Fruit fly (Drosophila melanogaster): ENCODE data around the gene CG14062.

DNA sequence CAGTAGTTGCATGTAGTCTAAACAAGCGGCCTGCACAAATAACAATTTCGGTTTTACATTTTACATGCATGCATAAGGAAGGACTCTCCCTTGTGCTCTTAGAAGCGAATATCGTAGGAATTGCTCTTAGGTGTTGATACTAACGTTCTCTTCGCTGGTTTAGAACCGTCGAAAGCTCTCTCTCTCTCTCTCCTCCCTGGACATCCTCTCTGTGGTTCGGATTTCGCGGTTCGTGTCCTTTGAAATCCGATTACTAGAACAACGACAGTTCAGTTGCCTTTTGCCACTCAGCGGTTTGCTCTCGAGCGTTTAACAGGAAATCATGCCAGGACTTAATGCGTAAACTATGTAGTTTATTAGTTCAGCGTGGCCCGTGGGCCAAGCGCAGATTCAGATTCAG, 11.9 kb upstream of the CG14062 start:
- TF ChIP-seq ey (GFP tag; optimal IDR thresholded peaks at IDR 0.05) (no peak), foxo (GFP tag; optimal IDR thresholded peaks at IDR 0.05) (no peak), Vsx2 (GFP tag; optimal IDR thresholded peaks at IDR 0.05; ENCODE audit: partially characterized antibody) (no peak)

Data from whole organism, wandering third instar larva.